Worm (Caenorhabditis elegans) whole organism, midembryonic: Measurements from ENCODE around the gene W08G11.5.

Source experiments
- flt-1 ChIP-seq: fragments of 200-800 bp; sonication (Bioruptor generic); IDR thresholded peaks from 2 replicates; pipeline ENCODE4 v1.3.6; 2022; ENCODE audit warnings: missing genetic modification characterization, missing compliant biosample characterization
- klf-2 ChIP-seq: fragments of 200-800 bp; sonication (Bioruptor generic); conservative IDR thresholded peaks from 2 replicates; pipeline ENCODE4 v1.3.6; 2022; ENCODE audit warnings: missing genetic modification reagents, missing genetic modification characterization, missing compliant biosample characterization
- med-1 ChIP-seq: sonication (generic microtip); optimal IDR thresholded peaks from 2 replicates; lab custom pipeline; 2017; ENCODE audit warnings: missing genetic modification characterization, mild to moderate bottlenecking, missing compliant biosample characterization, antibody characterized with exemption, missing genetic modification reagents; ENCODE audit not compliant: insufficient read depth
- ztf-23 ChIP-seq: fragments of 200-800 bp; sonication (Bioruptor generic); IDR thresholded peaks from 2 replicates; pipeline ENCODE4 v1.3.6; 2022; ENCODE audit warnings: missing genetic modification reagents, missing genetic modification characterization, missing compliant biosample characterization
- ztf-29 ChIP-seq: fragments of 200-800 bp; sonication (Bioruptor generic); IDR thresholded peaks from 2 replicates; pipeline ENCODE4 v1.3.6; 2022; ENCODE audit warnings: missing genetic modification reagents, missing genetic modification characterization, missing compliant biosample characterization

ce11 chrV:16388268-16388667, 42.0 kb upstream of the W08G11.5 start, which contains the start of gene sri-65:
- TF ChIP-seq ztf-29 (GFP tag; lab: Robert Waterston, UW) (no peak), klf-2 (GFP tag; lab: Robert Waterston, UW) (no peak), flt-1 (GFP tag; lab: Robert Waterston, UW) (no peak), ztf-23 (GFP tag; lab: Robert Waterston, UW) (no peak), med-1 (no peak)
